Worm (Caenorhabditis elegans) whole organism, L4 larva: ENCODE results near the gene nep-17.

ENCODE experiments used
- F49E8.2 ChIP-seq: sonication (generic microtip); optimal IDR thresholded peaks from 2 replicates; lab custom pipeline; 2016; ENCODE audit warnings: missing compliant biosample characterization, mild to moderate bottlenecking, missing genetic modification characterization, borderline replicate concordance
- ZK337.2 ChIP-seq: fragments of 200-800 bp; sonication (Bioruptor generic); IDR thresholded peaks from 2 replicates; pipeline ENCODE4 v1.3.6; 2022; ENCODE audit warnings: missing genetic modification reagents, missing genetic modification characterization, missing compliant biosample characterization
- arid-1 ChIP-seq: fragments of 200-800 bp; sonication (Bioruptor generic); conservative IDR thresholded peaks from 2 replicates; pipeline ENCODE4 v1.3.6; 2022; ENCODE audit warnings: missing genetic modification reagents, missing genetic modification characterization, missing compliant biosample characterization
- ceh-28 ChIP-seq: fragments of 150-350 bp; optimal IDR thresholded peaks from 2 replicates; lab custom pipeline; 2014; ENCODE audit warnings: missing biosample characterization, missing genetic modification reagents, missing genetic modification characterization
- ceh-32 ChIP-seq: sonication (generic microtip); optimal IDR thresholded peaks from 2 replicates; lab custom pipeline; 2016; ENCODE audit warnings: mild to moderate bottlenecking, missing genetic modification characterization, missing compliant biosample characterization; ENCODE audit not compliant: poor library complexity
- ceh-44 ChIP-seq: fragments of 200-800 bp; sonication (Bioruptor generic); IDR thresholded peaks from 2 replicates; pipeline ENCODE4 v1.3.6; 2022; ENCODE audit warnings: missing genetic modification reagents, missing genetic modification characterization, missing compliant biosample characterization
- cey-2 ChIP-seq: sonication (generic microtip); optimal IDR thresholded peaks from 3 replicates; lab custom pipeline; 2017; ENCODE audit warnings: missing genetic modification characterization, mild to moderate bottlenecking, missing compliant biosample characterization, antibody characterized with exemption, borderline replicate concordance; ENCODE audit not compliant: insufficient read depth
- dmd-6 ChIP-seq: fragments of 200-800 bp; sonication (Bioruptor generic); IDR thresholded peaks from 2 replicates; pipeline ENCODE4 v1.3.6; 2022; ENCODE audit warnings: missing genetic modification reagents, missing genetic modification characterization, missing compliant biosample characterization
- dmd-9 ChIP-seq: fragments of 200-800 bp; sonication (Bioruptor generic); IDR thresholded peaks from 2 replicates; pipeline ENCODE4 v1.3.6; 2022; ENCODE audit warnings: missing genetic modification reagents, missing genetic modification characterization, missing compliant biosample characterization
- dpl-1 ChIP-seq: fragments of 150-350 bp; optimal IDR thresholded peaks from 2 replicates; lab custom pipeline; 2014; ENCODE audit warnings: missing biosample characterization, missing genetic modification reagents, missing genetic modification characterization
- dve-1 ChIP-seq: sonication (generic microtip); optimal IDR thresholded peaks from 2 replicates; lab custom pipeline; 2017; ENCODE audit warnings: antibody characterized with exemption, mild to moderate bottlenecking, missing genetic modification characterization, missing compliant biosample characterization; ENCODE audit not compliant: insufficient read depth
- egl-27 ChIP-seq: sonication (generic microtip); optimal IDR thresholded peaks from 3 replicates; lab custom pipeline; 2017; ENCODE audit warnings: missing biosample characterization, missing genetic modification reagents, missing genetic modification characterization
- hif-1 ChIP-seq, 2 experiments: sonication (generic microtip); optimal IDR thresholded peaks; 2 replicates each; lab custom pipeline; 2016 to 2017; ENCODE audit warnings: missing compliant biosample characterization in 2 of 2, missing genetic modification characterization in 2 of 2, missing genetic modification reagents in 2 of 2, missing genotype in 2 of 2, mild to moderate bottlenecking in 1 of 2
- hlh-11 ChIP-seq: fragments of 200-800 bp; sonication (Bioruptor generic); optimal IDR thresholded peaks from 2 replicates; lab custom pipeline; 2018; ENCODE audit warnings: mild to moderate bottlenecking, missing genetic modification characterization, missing compliant biosample characterization
- hlh-30 ChIP-seq: sonication (generic microtip); optimal IDR thresholded peaks from 2 replicates; lab custom pipeline; 2017; ENCODE audit warnings: antibody characterized with exemption, mild to moderate bottlenecking, missing genetic modification characterization, missing compliant biosample characterization; ENCODE audit not compliant: insufficient read depth
- hmg-1.1 ChIP-seq: fragments of 200-800 bp; sonication (Bioruptor generic); IDR thresholded peaks from 2 replicates; pipeline ENCODE4 v1.3.6; 2022; ENCODE audit warnings: missing genetic modification reagents, missing genetic modification characterization, missing compliant biosample characterization
- lin-1 ChIP-seq: fragments of 200-800 bp; sonication (Bioruptor generic); IDR thresholded peaks from 2 replicates; pipeline ENCODE4 v1.3.6; 2022; ENCODE audit warnings: missing genetic modification reagents, missing genetic modification characterization, missing compliant biosample characterization
- lin-38 ChIP-seq: fragments of 200-800 bp; sonication (Bioruptor generic); IDR thresholded peaks from 2 replicates; pipeline ENCODE4 v1.3.6; 2022; ENCODE audit warnings: missing genetic modification reagents, missing genetic modification characterization, missing compliant biosample characterization
- lin-39 ChIP-seq: fragments of 150-350 bp; optimal IDR thresholded peaks from 2 replicates; lab custom pipeline; 2014; ENCODE audit warnings: missing biosample characterization, missing genetic modification reagents, missing genetic modification characterization
- lsy-2 ChIP-seq, 2 experiments: fragments of 150-350 bp in 1 of 2; sonication (generic microtip) in 1 of 2; optimal IDR thresholded peaks; 2 replicates each; lab custom pipeline; 2014 to 2017; ENCODE audit warnings: missing biosample characterization in 2 of 2, missing genetic modification characterization in 2 of 2
- madf-5 ChIP-seq, 2 experiments: fragments of 200-800 bp; sonication (Bioruptor generic); IDR thresholded peaks; 2 replicates each; pipeline ENCODE4 v1.3.6; 2022; ENCODE audit warnings: missing compliant biosample characterization in 2 of 2, missing genetic modification characterization in 2 of 2
- madf-9 ChIP-seq: fragments of 200-800 bp; sonication (Bioruptor generic); conservative IDR thresholded peaks from 2 replicates; pipeline ENCODE4 v1.3.6; 2022; ENCODE audit warnings: missing genetic modification reagents, missing genetic modification characterization, missing compliant biosample characterization
- mep-1 ChIP-seq: fragments of 150-350 bp; sonication (generic microtip); optimal IDR thresholded peaks from 3 replicates; lab custom pipeline; 2014; ENCODE audit warnings: missing biosample characterization, missing genetic modification characterization
- mxl-2 ChIP-seq: fragments of 200-800 bp; sonication (Bioruptor generic); conservative IDR thresholded peaks from 2 replicates; pipeline ENCODE4 v1.3.6; 2022; ENCODE audit warnings: missing genetic modification reagents, missing genetic modification characterization, missing compliant biosample characterization
- mxl-3 ChIP-seq: fragments of 200-800 bp; sonication (Bioruptor generic); optimal IDR thresholded peaks from 2 replicates; lab custom pipeline; 2018; ENCODE audit warnings: mild to moderate bottlenecking, missing genetic modification characterization, missing compliant biosample characterization
- nhr-10 ChIP-seq: fragments of 150-350 bp; optimal IDR thresholded peaks from 2 replicates; lab custom pipeline; 2014; ENCODE audit warnings: missing biosample characterization, missing genetic modification characterization
- nhr-102 ChIP-seq: sonication (generic microtip); optimal IDR thresholded peaks from 2 replicates; lab custom pipeline; 2016; ENCODE audit warnings: mild to moderate bottlenecking, missing genetic modification characterization, moderate library complexity, missing compliant biosample characterization
- nhr-11 ChIP-seq: fragments of 150-350 bp; optimal IDR thresholded peaks from 2 replicates; lab custom pipeline; 2014; ENCODE audit warnings: missing biosample characterization, missing genetic modification characterization
- nhr-111 ChIP-seq: fragments of 200-800 bp; sonication (Bioruptor generic); optimal IDR thresholded peaks from 2 replicates; lab custom pipeline; 2018; ENCODE audit warnings: mild to moderate bottlenecking, missing genetic modification characterization, missing compliant biosample characterization
- nhr-28 ChIP-seq: fragments of 150-350 bp; optimal IDR thresholded peaks from 2 replicates; lab custom pipeline; 2014; ENCODE audit warnings: missing biosample characterization, missing genetic modification characterization
- nhr-41 ChIP-seq: fragments of 200-800 bp; sonication (Bioruptor generic); IDR thresholded peaks from 2 replicates; pipeline ENCODE4 v1.3.6; 2022; ENCODE audit warnings: missing genetic modification reagents, missing genetic modification characterization, missing compliant biosample characterization
- nhr-48 ChIP-seq: sonication (generic microtip); optimal IDR thresholded peaks from 2 replicates; lab custom pipeline; 2016; ENCODE audit warnings: mild to moderate bottlenecking, missing genetic modification characterization, missing compliant biosample characterization
- nhr-76 ChIP-seq: fragments of 150-350 bp; optimal IDR thresholded peaks from 2 replicates; lab custom pipeline; 2014; ENCODE audit warnings: missing biosample characterization, missing genetic modification characterization
- nhr-77 ChIP-seq: fragments of 150-350 bp; optimal IDR thresholded peaks from 2 replicates; lab custom pipeline; 2014; ENCODE audit warnings: missing biosample characterization, missing genetic modification characterization
- php-3 ChIP-seq: fragments of 200-800 bp; sonication (Bioruptor generic); IDR thresholded peaks from 2 replicates; pipeline ENCODE4 v1.3.6; 2022; ENCODE audit warnings: missing genetic modification reagents, missing genetic modification characterization, missing compliant biosample characterization
- pqm-1 ChIP-seq: sonication (generic microtip); optimal IDR thresholded peaks from 2 replicates; lab custom pipeline; 2017; ENCODE audit warnings: missing biosample characterization, missing genetic modification characterization
- rbr-2 ChIP-seq: sonication (generic microtip); optimal IDR thresholded peaks from 2 replicates; lab custom pipeline; 2016; ENCODE audit warnings: missing genotype, missing genetic modification characterization, missing compliant biosample characterization
- skn-1 ChIP-seq: fragments of 150-350 bp; optimal IDR thresholded peaks from 2 replicates; lab custom pipeline; 2014; ENCODE audit warnings: missing biosample characterization, missing genetic modification characterization
- snpc-1.2 ChIP-seq: fragments of 200-800 bp; sonication (Bioruptor generic); IDR thresholded peaks from 2 replicates; pipeline ENCODE4 v1.3.6; 2022; ENCODE audit warnings: missing genetic modification reagents, missing genetic modification characterization, missing compliant biosample characterization
- spr-3 ChIP-seq: fragments of 200-800 bp; sonication (Bioruptor generic); optimal IDR thresholded peaks from 2 replicates; lab custom pipeline; 2018; ENCODE audit warnings: mild to moderate bottlenecking, missing genetic modification characterization, missing compliant biosample characterization
- tra-1 ChIP-seq: fragments of 200-800 bp; sonication (Bioruptor generic); IDR thresholded peaks from 2 replicates; pipeline ENCODE4 v1.3.6; 2022; ENCODE audit warnings: missing genetic modification reagents, missing genetic modification characterization, missing compliant biosample characterization
- unc-130 ChIP-seq: sonication (generic microtip); optimal IDR thresholded peaks from 2 replicates; lab custom pipeline; 2016; ENCODE audit warnings: missing genetic modification reagents, missing genetic modification characterization, missing compliant biosample characterization
- unc-62 ChIP-seq, 3 experiments: fragments of 150-350 bp in 1 of 3; sonication (generic microtip); optimal IDR thresholded peaks in 2 of 3; peaks in 1 of 3; 1 replicate in 1 of 3; 2 replicates in 2 of 3; lab custom pipeline; 2014 to 2017; ENCODE audit warnings: missing biosample characterization in 3 of 3, missing genetic modification characterization in 3 of 3, missing genetic modification reagents in 3 of 3, missing genotype in 1 of 3
- zfp-2 ChIP-seq: sonication (generic microtip); optimal IDR thresholded peaks from 2 replicates; lab custom pipeline; 2016; ENCODE audit warnings: mild to moderate bottlenecking, missing genetic modification characterization, missing compliant biosample characterization
- zip-2 ChIP-seq: fragments of 150-350 bp; optimal IDR thresholded peaks from 2 replicates; lab custom pipeline; 2014; ENCODE audit warnings: missing biosample characterization, missing genetic modification characterization
- ztf-11 ChIP-seq: fragments of 150-350 bp; optimal IDR thresholded peaks from 2 replicates; lab custom pipeline; 2014; ENCODE audit warnings: missing biosample characterization, missing genetic modification characterization
- ztf-7 ChIP-seq: fragments of 150-350 bp; optimal IDR thresholded peaks from 2 replicates; lab custom pipeline; 2014; ENCODE audit warnings: missing biosample characterization, missing genetic modification characterization

Gene nep-17

DNA sequence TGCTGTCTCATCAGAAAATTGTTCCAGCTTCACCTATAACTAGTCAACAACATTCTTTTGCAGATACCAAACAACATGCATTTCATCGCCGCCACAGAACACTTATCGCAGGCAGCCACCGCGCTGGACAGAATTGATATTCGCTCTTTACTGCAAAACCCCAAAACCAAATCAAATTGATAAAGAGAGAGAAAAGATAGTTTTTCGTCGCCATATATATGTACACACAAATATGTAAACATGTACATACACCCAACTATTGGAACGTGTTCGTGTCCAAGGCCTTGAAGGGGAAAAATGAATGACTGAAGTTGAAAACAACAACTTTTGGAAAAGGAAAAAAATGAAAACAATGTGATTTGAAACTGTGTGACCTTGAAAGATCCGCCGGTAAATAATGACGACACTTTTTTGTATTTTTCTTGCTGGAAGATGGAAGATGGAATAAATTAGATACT lies 42.2 kb upstream of the nep-17 start (continued):
- TF ChIP-seq lin-1 (GFP tag; lab: Robert Waterston, UW) (no peak; the same call in 1 of the 2 replicates), ztf-11 (tag; lab: Kevin White, UChicago) (no peak), unc-130 (no peak), zip-2 (tag; lab: Kevin White, UChicago) (no peak), mep-1 (peak; percentile 41), dmd-9 (GFP tag; lab: Robert Waterston, UW) (no peak), lin-38 (GFP tag; lab: Robert Waterston, UW) (no peak), cey-2 (tag; lab: Kevin White, UChicago) (no peak), hlh-11 (peak; percentile 87), egl-27 (tag; lab: Kevin White, UChicago) (no peak), nhr-102 (peak; percentile 69), rbr-2 (tag; lab: Kevin White, UChicago) (no peak), nhr-111 (no peak), nhr-76 (tag; lab: Kevin White, UChicago) (no peak), nhr-28 (tag; lab: Kevin White, UChicago) (peak; percentile 87), nhr-10 (tag; lab: Kevin White, UChicago) (peak; percentile 38), ceh-32 (tag; lab: Kevin White, UChicago) (no peak), hlh-30 (peak; percentile 76), hif-1 (tag; optimal IDR thresholded peaks at IDR 0.05; lab: Kevin White, UChicago) (peak in 1 of 2 experiments; percentile 60), dpl-1 (GFP tag; lab: Kevin White, UChicago) (no peak), snpc-1.2 (GFP tag; lab: Robert Waterston, UW) (no peak), ceh-28 (tag; lab: Kevin White, UChicago) (no peak), zfp-2 (tag; lab: Kevin White, UChicago) (no peak), lin-39 (tag; lab: Kevin White, UChicago) (no peak), tra-1 (GFP tag; lab: Robert Waterston, UW) (no peak), skn-1 (no peak), mxl-2 (GFP tag; lab: Robert Waterston, UW) (0 out of 2 replicates have a peak, but pooled peaks have one; percentile 43), F49E8.2 (tag; lab: Kevin White, UChicago) (no peak), madf-9 (GFP tag; lab: Robert Waterston, UW) (no peak), spr-3 (no peak), madf-5 (GFP tag; IDR thresholded peaks at IDR 0.05; lab: Robert Waterston, UW) (no peak), arid-1 (GFP tag; lab: Robert Waterston, UW) (no peak), ceh-44 (GFP tag; lab: Robert Waterston, UW) (no peak)

DNA sequence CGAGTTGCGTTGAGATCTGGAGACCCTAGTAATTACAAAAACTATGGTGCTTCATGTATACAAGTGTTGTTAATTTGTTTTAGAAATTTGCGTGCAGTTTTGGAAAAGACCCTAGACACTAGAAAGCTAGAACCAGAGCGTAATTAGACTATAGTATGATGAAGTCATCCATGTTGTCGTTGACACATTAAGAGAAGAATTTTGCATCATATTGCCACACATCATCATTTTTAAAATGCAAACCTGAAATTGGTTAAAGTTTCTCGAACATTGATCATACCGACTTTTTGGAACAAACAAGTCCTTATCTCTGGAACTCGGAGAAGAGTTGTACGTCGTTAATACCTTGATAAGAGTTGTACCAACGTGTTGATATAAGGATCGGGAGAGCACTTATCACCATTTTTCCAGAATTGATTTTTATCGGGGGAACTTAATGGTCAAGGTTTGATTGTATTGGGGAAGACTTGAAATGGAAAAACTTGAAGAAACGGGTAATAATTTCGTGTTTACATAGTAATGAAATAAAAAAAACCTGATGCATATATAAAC lies 39.7 kb upstream of the nep-17 start:
- TF ChIP-seq hif-1 (tag; optimal IDR thresholded peaks at IDR 0.05; lab: Kevin White, UChicago) (peak in 1 of 2 experiments; percentile 81), dmd-6 (GFP tag; lab: Robert Waterston, UW) (peak; percentile 94), php-3 (peak; percentile 80; the same call in 1 of the 2 replicates), lsy-2 (tag; optimal IDR thresholded peaks at IDR 0.05; lab: Kevin White, UChicago) (peak in 1 of 2 experiments; percentile 43), mxl-3 (GFP tag; lab: Kevin White, UChicago) (peak; percentile 72), nhr-48 (tag; lab: Kevin White, UChicago) (peak; percentile 78), hlh-30 (peak; percentile 15), nhr-11 (tag; lab: Kevin White, UChicago) (peak; percentile 43), nhr-77 (tag; lab: Kevin White, UChicago) (peak; percentile 6), pqm-1 (tag; lab: Kevin White, UChicago) (peak; percentile 79), lin-38 (GFP tag; lab: Robert Waterston, UW) (no peak), mep-1 (peak; percentile 10), nhr-41 (GFP tag; lab: Robert Waterston, UW) (no peak), ceh-44 (GFP tag; lab: Robert Waterston, UW) (no peak), nhr-28 (tag; lab: Kevin White, UChicago) (peak; percentile 56), dve-1 (tag; lab: Kevin White, UChicago) (peak; percentile 80), unc-62 (GFP tag; optimal IDR thresholded peaks at IDR 0.05 in 1 of 2; lab: Kevin White, UChicago) (peak in 1 of 2 experiments; percentile 86), unc-62 (tag; optimal IDR thresholded peaks at IDR 0.05; lab: Kevin White, UChicago) (no peak), hmg-1.1 (GFP tag; lab: Robert Waterston, UW) (no peak), ZK337.2 (GFP tag; lab: Robert Waterston, UW) (no peak), ztf-7 (tag; lab: Kevin White, UChicago) (peak; percentile 66), nhr-102 (peak; percentile 8)
